Fruit fly (Drosophila melanogaster) whole organism, embryonic: Measurements from ENCODE around the gene Pcyt1.

Experiments used
- Atf-2 ChIP-seq: fragments of 200-800 bp; sonication (Bioruptor generic); optimal IDR thresholded peaks from 2 replicates; lab custom pipeline; 2016; ENCODE audit warnings: missing biosample characterization, missing genetic modification characterization
- Atf3 ChIP-seq: fragments of 200-800 bp; sonication (Bioruptor generic); optimal IDR thresholded peaks from 3 replicates; lab custom pipeline; 2016; ENCODE audit warnings: missing biosample characterization, missing genetic modification characterization
- Awh ChIP-seq: fragments of 200-800 bp; sonication (Bioruptor generic); IDR thresholded peaks from 2 replicates; pipeline ENCODE4, ENCODE4 v1.3.6; 2022; ENCODE audit warnings: missing biosample characterization, missing genetic modification characterization
- CG10959 ChIP-seq: fragments of 200-800 bp; sonication (Bioruptor generic); IDR thresholded peaks from 2 replicates; pipeline ENCODE4 v1.3.6; 2022; ENCODE audit warnings: missing biosample characterization, missing genetic modification characterization
- CG12236 ChIP-seq: fragments of 200-800 bp; sonication (Bioruptor generic); optimal IDR thresholded peaks from 2 replicates; lab custom pipeline; 2016; ENCODE audit warnings: missing biosample characterization, missing genetic modification characterization
- CG1233 ChIP-seq: fragments of 200-800 bp; sonication (Bioruptor generic); optimal IDR thresholded peaks from 4 replicates; lab custom pipeline; 2018; ENCODE audit warnings: missing biosample characterization, mild to moderate bottlenecking, missing genetic modification characterization
- CG13894 ChIP-seq: fragments of 200-800 bp; sonication (Bioruptor generic); optimal IDR thresholded peaks from 3 replicates; lab custom pipeline; 2018; ENCODE audit warnings: missing biosample characterization, mild to moderate bottlenecking, missing genetic modification characterization, moderate library complexity
- CG16813 ChIP-seq: fragments of 200-800 bp; sonication (Bioruptor generic); IDR thresholded peaks from 3 replicates; pipeline ENCODE4 v1.3.6; 2022; ENCODE audit warnings: missing biosample characterization, missing genetic modification characterization; ENCODE audit not compliant: partially characterized antibody
- CG17186 ChIP-seq: fragments of 200-800 bp; sonication (Bioruptor generic); optimal IDR thresholded peaks from 3 replicates; lab custom pipeline; 2017; ENCODE audit warnings: missing biosample characterization, missing genetic modification reagents, missing genetic modification characterization
- CG17328 ChIP-seq: fragments of 200-800 bp; sonication (Bioruptor generic); IDR thresholded peaks from 2 replicates; pipeline ENCODE4 v1.3.6; 2022; ENCODE audit warnings: missing biosample characterization, missing genetic modification characterization
- CG17385 ChIP-seq: fragments of 200-800 bp; sonication (Bioruptor generic); optimal IDR thresholded peaks from 3 replicates; lab custom pipeline; 2018; ENCODE audit warnings: missing biosample characterization, mild to moderate bottlenecking, missing genetic modification characterization
- CG30020 ChIP-seq: fragments of 200-800 bp; optimal IDR thresholded peaks from 2 replicates; lab custom pipeline; 2019; ENCODE audit warnings: missing biosample characterization, mild to moderate bottlenecking, missing genetic modification characterization, moderate library complexity
- CG30403 ChIP-seq: fragments of 200-800 bp; sonication (Bioruptor generic); optimal IDR thresholded peaks from 3 replicates; lab custom pipeline; 2016; ENCODE audit warnings: missing biosample characterization, missing genetic modification characterization
- CG3163 ChIP-seq: fragments of 200-800 bp; sonication (Bioruptor generic); optimal IDR thresholded peaks from 3 replicates; lab custom pipeline; 2016; ENCODE audit warnings: missing biosample characterization, missing genetic modification characterization
- CG34422 ChIP-seq: fragments of 200-800 bp; sonication (Bioruptor generic); IDR thresholded peaks from 3 replicates; pipeline ENCODE4 v1.3.6; 2022; ENCODE audit warnings: missing biosample characterization, missing genetic modification characterization
- CG5953 ChIP-seq: fragments of 200-800 bp; sonication (Bioruptor generic); IDR thresholded peaks from 2 replicates; pipeline ENCODE4 v1.3.6; 2022; ENCODE audit warnings: missing biosample characterization, missing genetic modification characterization
- CG6654 ChIP-seq: fragments of 200-800 bp; sonication (Bioruptor generic); optimal IDR thresholded peaks from 2 replicates; lab custom pipeline; 2017; ENCODE audit warnings: missing biosample characterization, mild to moderate bottlenecking, missing genetic modification characterization
- CG8924 ChIP-seq: fragments of 200-800 bp; optimal IDR thresholded peaks from 3 replicates; lab custom pipeline; 2019; ENCODE audit warnings: missing biosample characterization, mild to moderate bottlenecking, missing genetic modification characterization, moderate library complexity
- Deaf1 ChIP-seq: fragments of 200-800 bp; optimal IDR thresholded peaks from 3 replicates; lab custom pipeline; 2019; ENCODE audit warnings: missing biosample characterization, mild to moderate bottlenecking, missing genetic modification characterization, moderate library complexity
- Doc2 ChIP-seq: fragments of 200-800 bp; sonication (Bioruptor generic); IDR thresholded peaks from 2 replicates; pipeline ENCODE4 v1.3.6; 2022; ENCODE audit warnings: missing biosample characterization, missing genetic modification characterization
- Elba2 ChIP-seq: fragments of 200-800 bp; sonication (Bioruptor generic); optimal IDR thresholded peaks from 3 replicates; lab custom pipeline; 2016; ENCODE audit warnings: missing biosample characterization, missing genetic modification characterization
- GATAe ChIP-seq: fragments of 200-800 bp; sonication (Bioruptor generic); conservative IDR thresholded peaks from 2 replicates; pipeline ENCODE4 v1.3.6; 2022; ENCODE audit warnings: missing biosample characterization, missing genetic modification characterization
- HmgD ChIP-seq: fragments of 200-800 bp; sonication (Bioruptor generic); optimal IDR thresholded peaks from 3 replicates; lab custom pipeline; 2016; ENCODE audit warnings: missing biosample characterization, missing genetic modification characterization
- Jarid2 ChIP-seq: fragments of 200-800 bp; sonication (Bioruptor generic); optimal IDR thresholded peaks from 3 replicates; lab custom pipeline; 2017; ENCODE audit warnings: mild to moderate bottlenecking, missing biosample characterization, missing genetic modification reagents, missing genetic modification characterization
- MBD-R2 ChIP-seq: fragments of 200-800 bp; sonication (Bioruptor generic); IDR thresholded peaks from 2 replicates; pipeline ENCODE4 v1.3.6; 2022; ENCODE audit warnings: missing biosample characterization, missing genetic modification characterization
- MTF-1 ChIP-seq: fragments of 200-800 bp; sonication (Bioruptor generic); optimal IDR thresholded peaks from 2 replicates; lab custom pipeline; 2018; ENCODE audit warnings: missing biosample characterization, mild to moderate bottlenecking, missing genetic modification characterization, borderline replicate concordance
- Med ChIP-seq: fragments of 200-800 bp; sonication (Bioruptor generic); peaks from one replicate; lab custom pipeline; 2016; ENCODE audit warnings: missing biosample characterization, missing genetic modification characterization, mild to moderate bottlenecking, inconsistent platforms, moderate library complexity
- NC2α ChIP-seq: fragments of 200-800 bp; sonication (Bioruptor generic); optimal IDR thresholded peaks from 2 replicates; lab custom pipeline; 2016; ENCODE audit warnings: missing biosample characterization, missing genetic modification characterization
- PHDP ChIP-seq: fragments of 200-800 bp; sonication (Bioruptor generic); optimal IDR thresholded peaks from 3 replicates; lab custom pipeline; 2018; ENCODE audit warnings: missing biosample characterization, mild to moderate bottlenecking, missing genetic modification characterization, moderate library complexity
- Sin3A ChIP-seq: fragments of >200 bp; optimal IDR thresholded peaks from 2 replicates; lab custom pipeline; 2018
- amos ChIP-seq: fragments of 200-800 bp; sonication (Bioruptor generic); IDR thresholded peaks from 2 replicates; pipeline ENCODE4 v1.3.6; 2022; ENCODE audit warnings: missing biosample characterization, missing genetic modification characterization; ENCODE audit not compliant: partially characterized antibody
- chinmo ChIP-seq: fragments of 200-800 bp; sonication (Bioruptor generic); IDR thresholded peaks from 4 replicates; pipeline ENCODE4 v1.3.6; 2022; ENCODE audit warnings: missing biosample characterization, missing genetic modification characterization; ENCODE audit not compliant: partially characterized antibody
- crol ChIP-seq: fragments of 200-800 bp; sonication (Bioruptor generic); IDR thresholded peaks from 2 replicates; pipeline ENCODE4 v1.3.6; 2022; ENCODE audit warnings: missing biosample characterization, missing genetic modification characterization
- crp ChIP-seq, 2 experiments: fragments of 200-800 bp; sonication (Bioruptor generic); optimal IDR thresholded peaks; 2 replicates in 1 of 2; 3 replicates in 1 of 2; lab custom pipeline; 2017; ENCODE audit warnings: missing biosample characterization in 2 of 2, missing genetic modification characterization in 2 of 2, mild to moderate bottlenecking in 1 of 2, moderate library complexity in 1 of 2
- ems ChIP-seq: fragments of 200-800 bp; sonication (Bioruptor generic); optimal IDR thresholded peaks from 3 replicates; lab custom pipeline; 2016; ENCODE audit warnings: missing biosample characterization, missing genetic modification characterization
- en ChIP-seq: fragments of 200-800 bp; sonication (Bioruptor generic); optimal IDR thresholded peaks from 2 replicates; lab custom pipeline; 2016; ENCODE audit warnings: missing biosample characterization, missing genetic modification characterization
- exex ChIP-seq: fragments of 200-800 bp; sonication (Bioruptor generic); optimal IDR thresholded peaks from 4 replicates; lab custom pipeline; 2018; ENCODE audit warnings: missing biosample characterization, mild to moderate bottlenecking, missing genetic modification characterization, moderate library complexity
- fd64A ChIP-seq: fragments of 200-800 bp; sonication (Bioruptor generic); optimal IDR thresholded peaks from 3 replicates; lab custom pipeline; 2018; ENCODE audit warnings: missing biosample characterization, mild to moderate bottlenecking, missing genetic modification characterization
- kah ChIP-seq: fragments of 200-800 bp; sonication (Bioruptor generic); optimal IDR thresholded peaks from 2 replicates; lab custom pipeline; 2018; ENCODE audit warnings: missing biosample characterization, mild to moderate bottlenecking, missing genetic modification characterization
- klu ChIP-seq: fragments of 200-800 bp; sonication (Bioruptor generic); IDR thresholded peaks from 2 replicates; pipeline ENCODE4 v1.3.6; 2022; ENCODE audit warnings: missing biosample characterization, missing genetic modification characterization
- kni ChIP-seq: fragments of 200-800 bp; sonication (Bioruptor generic); optimal IDR thresholded peaks from 3 replicates; lab custom pipeline; 2017; ENCODE audit warnings: mild to moderate bottlenecking, missing biosample characterization, missing genetic modification reagents, missing genetic modification characterization
- lilli ChIP-seq: fragments of 200-800 bp; sonication (Bioruptor generic); optimal IDR thresholded peaks from 3 replicates; lab custom pipeline; 2016; ENCODE audit warnings: missing biosample characterization, missing genetic modification characterization
- mirr ChIP-seq: fragments of 200-800 bp; sonication (Bioruptor generic); optimal IDR thresholded peaks from 3 replicates; lab custom pipeline; 2018; ENCODE audit warnings: missing biosample characterization, mild to moderate bottlenecking, missing genetic modification characterization
- nom ChIP-seq: fragments of 200-800 bp; sonication (Bioruptor generic); optimal IDR thresholded peaks from 2 replicates; lab custom pipeline; 2017; ENCODE audit warnings: missing biosample characterization, missing genetic modification characterization, mild to moderate bottlenecking, moderate library complexity, missing genetic modification reagents
- pzg ChIP-seq: fragments of 200-800 bp; sonication (Bioruptor generic); optimal IDR thresholded peaks from 3 replicates; lab custom pipeline; 2018; ENCODE audit warnings: missing biosample characterization, mild to moderate bottlenecking, missing genetic modification characterization, moderate library complexity
- scrt ChIP-seq: fragments of 200-800 bp; sonication (Bioruptor generic); optimal IDR thresholded peaks from 2 replicates; lab custom pipeline; 2018; ENCODE audit warnings: missing biosample characterization, mild to moderate bottlenecking, missing genetic modification characterization, moderate library complexity
- slou ChIP-seq: fragments of 200-800 bp; sonication (Bioruptor generic); optimal IDR thresholded peaks from 3 replicates; lab custom pipeline; 2016; ENCODE audit warnings: missing biosample characterization, missing genetic modification characterization
- vnd ChIP-seq: fragments of 200-800 bp; sonication (Bioruptor generic); IDR thresholded peaks from 3 replicates; pipeline ENCODE4 v1.3.6; 2022; ENCODE audit warnings: missing biosample characterization, missing genetic modification characterization; ENCODE audit not compliant: partially characterized antibody
- wdn ChIP-seq: fragments of 200-800 bp; sonication (Bioruptor generic); IDR thresholded peaks from 2 replicates; pipeline ENCODE4 v1.3.6; 2022; ENCODE audit warnings: missing biosample characterization, missing genetic modification characterization

Pcyt1 gene

dm6 chr3L:1569162-1569965, 23.5 kb downstream of the Pcyt1 start, which contains the start of gene Tmep (continued):
- peak; percentile 28 for TF ChIP-seq mirr (GFP tag; lab: Kevin White, UChicago)
- no peak for TF ChIP-seq HmgD
- TF ChIP-seq CG17328 (GFP tag; lab: Robert Waterston, UW): no peak
- TF ChIP-seq MTF-1 (GFP tag; lab: Kevin White, UChicago): peak; percentile 8
- TF ChIP-seq Awh (GFP tag; lab: Robert Waterston, UW): no peak
- TF ChIP-seq CG16813 (GFP tag; lab: Robert Waterston, UW): 0 out of 3 replicates have a peak, but pooled peaks have one; percentile 15
- TF ChIP-seq klu: no peak
- TF ChIP-seq CG34422 (GFP tag; lab: Robert Waterston, UW): 0 out of 3 replicates have a peak, but pooled peaks have one; percentile 22
- TF ChIP-seq CG1233 (GFP tag; lab: Kevin White, UChicago): no peak
- no peak for TF ChIP-seq Atf3 (GFP tag; lab: Kevin White, UChicago)
- peak; percentile 44 for TF ChIP-seq Med (GFP tag; lab: Kevin White, UChicago)
- TF ChIP-seq vnd: no peak
- peak; percentile 48 for TF ChIP-seq Jarid2 (GFP tag; lab: Kevin White, UChicago)
- TF ChIP-seq nom (GFP tag; lab: Kevin White, UChicago): no peak
- TF ChIP-seq CG5953 (GFP tag; lab: Robert Waterston, UW): no peak
- peak; percentile 8 for TF ChIP-seq CG3163
- no peak for TF ChIP-seq fd64A (GFP tag; lab: Kevin White, UChicago)
- peak; percentile 33; the same call in 1 of the 2 replicates for TF ChIP-seq amos (GFP tag; lab: Robert Waterston, UW)
- no peak for TF ChIP-seq Sin3A (lab: Kevin White, UChicago)
- TF ChIP-seq, all 482 proteins: peak for 29

- no peak for TF ChIP-seq CG8924
- TF ChIP-seq nom (GFP tag; lab: Kevin White, UChicago): no peak
- no peak for TF ChIP-seq ems (GFP tag; lab: Kevin White, UChicago)
- no peak for TF ChIP-seq slou
- TF ChIP-seq CG13894 (tag; lab: Kevin White, UChicago): no peak
- peak; percentile 81 for TF ChIP-seq CG17385
- no peak for TF ChIP-seq Deaf1 (tag; lab: Kevin White, UChicago)
- TF ChIP-seq chinmo (GFP tag; lab: Robert Waterston, UW): 0 out of 4 replicates have a peak, but pooled peaks have one; percentile 16
- TF ChIP-seq crol (GFP tag; lab: Robert Waterston, UW): peak; percentile 30; the same call in 1 of the 2 replicates
- TF ChIP-seq PHDP (tag; lab: Kevin White, UChicago): no peak
- TF ChIP-seq Atf-2 (GFP tag; lab: Kevin White, UChicago): no peak
- peak; percentile 22 for TF ChIP-seq exex (tag; lab: Kevin White, UChicago)
- TF ChIP-seq CG17186: no peak
- TF ChIP-seq MBD-R2: peak; percentile 18; the same call in 1 of the 2 replicates
- TF ChIP-seq kah (GFP tag; lab: Kevin White, UChicago): peak; percentile 54
- no peak for TF ChIP-seq CG10959 (GFP tag; lab: Robert Waterston, UW)
- TF ChIP-seq wdn (GFP tag; lab: Robert Waterston, UW): no peak
- no peak for TF ChIP-seq CG30020
- peak; percentile 7 for TF ChIP-seq Elba2
- TF ChIP-seq CG30403: no peak
- no peak for TF ChIP-seq GATAe (GFP tag; lab: Robert Waterston, UW)
- no peak for TF ChIP-seq kni (GFP tag; lab: Kevin White, UChicago)
- peak; percentile 81 for TF ChIP-seq scrt (GFP tag; lab: Kevin White, UChicago)
- TF ChIP-seq pzg (GFP tag; lab: Kevin White, UChicago): no peak
- peak in 1 of 2 experiments; percentile 15 for TF ChIP-seq crp (GFP tag; optimal IDR thresholded peaks at IDR 0.05; lab: Kevin White, UChicago)
- no peak for TF ChIP-seq NC2α (GFP tag; lab: Kevin White, UChicago)
- TF ChIP-seq Awh (GFP tag; lab: Robert Waterston, UW): no peak
- no peak for TF ChIP-seq CG6654 (GFP tag; lab: Kevin White, UChicago)
- TF ChIP-seq CG12236 (GFP tag; lab: Kevin White, UChicago): no peak
- no peak for TF ChIP-seq Doc2 (GFP tag; lab: Robert Waterston, UW)
- no peak for TF ChIP-seq en (GFP tag; lab: Kevin White, UChicago)
- TF ChIP-seq lilli (GFP tag; lab: Kevin White, UChicago): no peak
Measured at dm6 chr3L:1569966-1570276, 24.0 kb downstream of the Pcyt1 start.
